Worm (Caenorhabditis elegans): ENCODE data around the gene fust-1.

DNA sequence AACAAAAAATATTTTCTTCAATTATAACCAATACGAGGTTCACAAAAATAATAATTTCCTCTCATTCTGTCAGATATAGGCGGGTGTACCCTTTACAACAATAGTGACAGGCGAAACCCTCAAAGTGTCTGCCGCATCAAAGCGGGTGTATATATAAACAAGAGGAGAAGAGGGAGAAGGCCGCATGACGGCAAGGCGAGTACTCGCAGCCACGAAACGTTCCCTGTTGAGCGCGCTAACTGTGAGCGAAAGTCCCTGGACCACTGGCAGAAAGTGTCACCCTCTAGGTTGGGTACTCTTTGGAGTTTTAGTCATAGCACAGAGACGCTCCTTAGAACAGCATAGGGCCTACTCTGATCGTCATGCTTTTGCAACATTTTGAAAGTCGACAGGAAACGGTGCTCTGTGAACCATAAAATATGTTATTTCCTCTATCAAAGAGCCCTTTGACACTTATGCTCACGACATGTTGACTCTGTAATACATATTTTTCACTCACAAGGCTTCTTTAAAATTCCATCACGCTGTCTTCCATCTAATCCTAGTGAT is 47.7 kb downstream of the fust-1 start, which contains the start of gene pcrg-1:
- TF ChIP-seq elt-2 (tag; optimal IDR thresholded peaks at IDR 0.05), result peak; percentile 41
- TF ChIP-seq pha-4 (tag; optimal IDR thresholded peaks at IDR 0.05), result peak; percentile 46
- peak; percentile 66 for TF ChIP-seq lin-39 (tag; optimal IDR thresholded peaks at IDR 0.05)
- TF ChIP-seq jun-1 (tag; optimal IDR thresholded peaks at IDR 0.05), result no peak
- TF ChIP-seq fkh-2 (tag; optimal IDR thresholded peaks at IDR 0.05), result no peak
- no peak for TF ChIP-seq unc-39 (tag; optimal IDR thresholded peaks at IDR 0.05)
- no peak for TF ChIP-seq nhr-76 (tag; optimal IDR thresholded peaks at IDR 0.05)
- TF ChIP-seq elt-1 (tag; optimal IDR thresholded peaks at IDR 0.05), result no peak
- no peak for TF ChIP-seq ztf-11 (tag; optimal IDR thresholded peaks at IDR 0.05)
- TF ChIP-seq lin-15B (tag; optimal IDR thresholded peaks at IDR 0.05), result no peak
- TF ChIP-seq ceh-16 (tag; optimal IDR thresholded peaks at IDR 0.05), result no peak
- no peak for TF ChIP-seq ama-1 (optimal IDR thresholded peaks at IDR 0.05)
- no peak for TF ChIP-seq mdl-1 (tag; optimal IDR thresholded peaks at IDR 0.05)
- no peak for TF ChIP-seq skn-1 (tag; optimal IDR thresholded peaks at IDR 0.05)
